Worm (Caenorhabditis elegans): ENCODE results near the gene ceh-16.

- TF ChIP-seq pha-4 (tag; optimal IDR thresholded peaks at IDR 0.05): no peak
- TF ChIP-seq dve-1 (tag; optimal IDR thresholded peaks at IDR 0.05): no peak
- no peak for TF ChIP-seq sox-4 (tag; optimal IDR thresholded peaks at IDR 0.05)
- TF ChIP-seq ama-1 (optimal IDR thresholded peaks at IDR 0.05): no peak
- TF ChIP-seq ceh-18 (tag; optimal IDR thresholded peaks at IDR 0.05): no peak
- TF ChIP-seq F13H6.1 (tag; optimal IDR thresholded peaks at IDR 0.05): no peak
- TF ChIP-seq nfya-1 (tag; optimal IDR thresholded peaks at IDR 0.05): no peak
- no peak for TF ChIP-seq ceh-24 (tag; optimal IDR thresholded peaks at IDR 0.05)
Observed at ce11 chrIII:8590882-8591281, 31.7 kb upstream of the ceh-16 start, which contains the start of gene fipr-16.
